Worm (Caenorhabditis elegans): ENCODE measurements around the gene rml-4.

DNA sequence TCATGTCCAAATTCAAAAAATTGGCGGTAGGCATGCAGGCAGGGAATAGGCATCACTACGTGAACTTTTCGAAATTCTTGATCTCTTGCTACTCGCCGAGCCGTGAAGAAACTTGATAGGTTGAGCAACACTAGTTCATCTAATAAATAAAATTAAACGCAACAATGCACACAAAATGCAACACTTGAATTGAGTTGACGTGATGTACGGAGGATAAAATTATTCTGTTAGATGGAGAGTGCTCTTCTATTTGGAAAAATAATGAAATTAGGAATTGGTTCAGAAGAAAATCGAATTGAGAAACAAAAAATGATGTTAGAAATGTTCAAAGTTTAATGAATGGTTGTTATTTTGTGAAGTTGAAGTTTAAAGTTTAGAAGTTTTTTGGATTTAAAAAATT lies 18.0 kb upstream of the rml-4 start:
- no peak for TF ChIP-seq lin-13 (GFP tag; optimal IDR thresholded peaks at IDR 0.05)
- TF ChIP-seq jun-1 (tag; optimal IDR thresholded peaks at IDR 0.05): no peak
- no peak for TF ChIP-seq nhr-11 (tag; optimal IDR thresholded peaks at IDR 0.05)
- TF ChIP-seq C04F5.9 (tag; optimal IDR thresholded peaks at IDR 0.05): no peak
- no peak for TF ChIP-seq fkh-4 (tag; optimal IDR thresholded peaks at IDR 0.05; ENCODE audit: borderline replicate concordance)
- no peak for TF ChIP-seq ztf-11 (tag; optimal IDR thresholded peaks at IDR 0.05)
- no peak for TF ChIP-seq unc-130 (tag; optimal IDR thresholded peaks at IDR 0.05)

Data from whole organism, L1 larva.